Fruit fly (Drosophila melanogaster): ENCODE data around the gene MetRS-m.

The MetRS-m gene

DNA sequence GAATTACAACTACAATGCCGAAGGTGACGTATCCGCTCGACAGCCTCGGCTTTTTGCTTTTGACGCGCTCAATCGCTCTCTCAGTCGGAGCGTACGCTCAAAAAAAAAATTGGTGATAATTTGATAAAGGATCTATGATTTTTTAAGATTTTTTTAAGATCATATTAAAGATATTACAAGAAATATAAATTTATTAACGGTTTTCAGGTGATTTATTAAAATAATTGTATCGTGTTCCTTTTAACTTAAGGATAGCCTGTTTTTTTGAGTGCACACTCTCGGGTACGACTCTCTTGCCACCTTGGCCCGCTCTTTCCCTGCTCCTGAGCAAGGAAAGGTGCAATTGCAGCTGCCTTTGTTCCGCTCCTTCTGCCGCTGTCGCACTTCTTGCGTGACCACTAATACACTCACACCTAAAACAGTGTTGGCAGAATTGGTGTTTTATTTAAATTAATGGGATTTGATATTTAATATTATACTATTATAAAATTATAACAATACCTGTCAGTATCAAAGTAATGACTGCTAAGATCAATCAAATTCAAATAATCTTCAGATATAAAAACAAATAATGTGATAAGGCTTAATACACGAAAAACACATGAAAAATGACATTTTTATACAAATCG, 18.2 kb upstream of the MetRS-m start (continued):
- TF ChIP-seq seq (GFP tag; IDR thresholded peaks at IDR 0.05) = peak; percentile 77
- TF ChIP-seq ranshi (GFP tag; IDR thresholded peaks at IDR 0.05) = peak; percentile 80
- peak in 1 of 2 experiments; percentile 36 for TF ChIP-seq eve (GFP tag; optimal IDR thresholded peaks at IDR 0.05)
- peak; percentile 20 for TF ChIP-seq Dad (GFP tag; optimal IDR thresholded peaks at IDR 0.05)
- no peak for TF ChIP-seq CG42726 (GFP tag; IDR thresholded peaks at IDR 0.05; ENCODE audit: partially characterized antibody)
- TF ChIP-seq CG30020 (tag; optimal IDR thresholded peaks at IDR 0.05) = no peak
- TF ChIP-seq Dref (GFP tag; IDR thresholded peaks at IDR 0.05) = no peak
- TF ChIP-seq CG7839 (tag; optimal IDR thresholded peaks at IDR 0.05) = peak; percentile 86
- TF ChIP-seq CG17568 (GFP tag; optimal IDR thresholded peaks at IDR 0.05) = no peak
- no peak for TF ChIP-seq CG8089 (GFP tag; optimal IDR thresholded peaks at IDR 0.05)
- peak; percentile 58 for TF ChIP-seq Hr3 (GFP tag; optimal IDR thresholded peaks at IDR 0.05)
- peak; percentile 95 for TF ChIP-seq zen (tag; optimal IDR thresholded peaks at IDR 0.05)
- TF ChIP-seq Side (GFP tag; optimal IDR thresholded peaks at IDR 0.05) = no peak
- peak; percentile 56 for TF ChIP-seq crol (GFP tag; IDR thresholded peaks at IDR 0.05)
- TF ChIP-seq mld (GFP tag; IDR thresholded peaks at IDR 0.05; ENCODE audit: partially characterized antibody) = no peak
- 0 out of 3 replicates have a peak, but pooled peaks have one; percentile 39 for TF ChIP-seq CG11560 (tag; IDR thresholded peaks at IDR 0.05)
- peak; percentile 89 for TF ChIP-seq CG8765 (GFP tag; IDR thresholded peaks at IDR 0.05)
- no peak for TF ChIP-seq bbx (GFP tag; IDR thresholded peaks at IDR 0.05; ENCODE audit: partially characterized antibody)
- no peak for TF ChIP-seq CG6791 (GFP tag; IDR thresholded peaks at IDR 0.05; ENCODE audit: partially characterized antibody)
- TF ChIP-seq bsh (GFP tag; optimal IDR thresholded peaks at IDR 0.05) = peak; percentile 79 to 94
- TF ChIP-seq fu2 (GFP tag; optimal IDR thresholded peaks at IDR 0.05) = no peak
- no peak for TF ChIP-seq CG8290 (GFP tag; optimal IDR thresholded peaks at IDR 0.05)
- no peak for TF ChIP-seq CG8290 (tag; optimal IDR thresholded peaks at IDR 0.05)
- TF ChIP-seq CG13775 (GFP tag; optimal IDR thresholded peaks at IDR 0.05) = peak; percentile 84
- no peak; the same call in 1 of the 2 replicates for TF ChIP-seq GATAe (GFP tag; conservative IDR thresholded peaks at IDR 0.05)
- TF ChIP-seq CrebB (tag; optimal IDR thresholded peaks at IDR 0.05) = peak; percentile 78
- TF ChIP-seq Dbx (GFP tag; IDR thresholded peaks at IDR 0.05) = peak; percentile 80; the same call in 2 of the 3 replicates
- TF ChIP-seq prd (optimal IDR thresholded peaks at IDR 0.05) = no peak
- TF ChIP-seq prd (GFP tag; IDR thresholded peaks at IDR 0.05) = peak; percentile 95
- TF ChIP-seq eyg (GFP tag; optimal IDR thresholded peaks at IDR 0.05) = no peak
- no peak for TF ChIP-seq ftz-f1 (GFP tag; optimal IDR thresholded peaks at IDR 0.05)
- TF ChIP-seq CG34376 (GFP tag; optimal IDR thresholded peaks at IDR 0.05) = peak; percentile 48
- no peak for TF ChIP-seq Bgb (GFP tag; IDR thresholded peaks at IDR 0.05; ENCODE audit: partially characterized antibody)
- no peak for TF ChIP-seq scrt (GFP tag; optimal IDR thresholded peaks at IDR 0.05)
- peak; percentile 69 for TF ChIP-seq esg (GFP tag; conservative IDR thresholded peaks at IDR 0.05)
- TF ChIP-seq tgo (GFP tag; IDR thresholded peaks at IDR 0.05) = peak; percentile 74
- TF ChIP-seq CG31224 (GFP tag; IDR thresholded peaks at IDR 0.05) = peak; percentile 63
- peak; percentile 93 for TF ChIP-seq vvl (GFP tag; IDR thresholded peaks at IDR 0.05)
- no peak for TF ChIP-seq Vsx1 (GFP tag; optimal IDR thresholded peaks at IDR 0.05)
- peak; percentile 36 for TF ChIP-seq HLH54F (GFP tag; optimal IDR thresholded peaks at IDR 0.05)
- peak; percentile 41 to 62 for TF ChIP-seq dpn (GFP tag; optimal IDR thresholded peaks at IDR 0.05)
- TF ChIP-seq CG12391 (tag; optimal IDR thresholded peaks at IDR 0.05) = peak; percentile 87
- peak; percentile 60 for TF ChIP-seq Max (GFP tag; optimal IDR thresholded peaks at IDR 0.05)
- TF ChIP-seq grn (GFP tag; optimal IDR thresholded peaks at IDR 0.05) = no peak
- no peak for TF ChIP-seq CG13287 (GFP tag; IDR thresholded peaks at IDR 0.05; ENCODE audit: partially characterized antibody)
- TF ChIP-seq fd96Cb (tag; optimal IDR thresholded peaks at IDR 0.05) = peak; percentile 63
- TF ChIP-seq da (GFP tag; optimal IDR thresholded peaks at IDR 0.05) = no peak
- peak; percentile 79 for TF ChIP-seq trem (tag; optimal IDR thresholded peaks at IDR 0.05)
- no peak for TF ChIP-seq CG15073 (GFP tag; optimal IDR thresholded peaks at IDR 0.05)
- TF ChIP-seq CG12659 (GFP tag; optimal IDR thresholded peaks at IDR 0.05) = peak; percentile 65

All from whole organism, embryonic.